Worm (Caenorhabditis elegans) whole organism, L3 larva: ENCODE measurements around the gene mct-4.

Source experiments
- ZK546.5 ChIP-seq: sonication (generic microtip); optimal IDR thresholded peaks from 2 replicates; lab custom pipeline; 2017; ENCODE audit warnings: missing biosample characterization, missing genetic modification characterization
- aly-2 ChIP-seq: fragments of 150-350 bp; optimal IDR thresholded peaks from 2 replicates; lab custom pipeline; 2014; ENCODE audit warnings: missing biosample characterization, missing genetic modification characterization
- ama-1 ChIP-seq: fragments of 150-350 bp; optimal IDR thresholded peaks from 2 replicates; lab custom pipeline; 2018
- ceh-9 ChIP-seq: sonication (generic microtip); optimal IDR thresholded peaks from 2 replicates; lab custom pipeline; 2018; ENCODE audit warnings: missing biosample characterization, missing genetic modification characterization
- daf-12 ChIP-seq: fragments of 150-350 bp; optimal IDR thresholded peaks from 2 replicates; lab custom pipeline; 2014; ENCODE audit warnings: missing biosample characterization, missing genetic modification reagents, missing genetic modification characterization
- elt-2 ChIP-seq: sonication (generic microtip); optimal IDR thresholded peaks from 2 replicates; lab custom pipeline; 2016; ENCODE audit warnings: missing genetic modification reagents, mild to moderate bottlenecking, missing genetic modification characterization, missing compliant biosample characterization
- elt-3 ChIP-seq, 3 experiments: fragments of 150-350 bp in 1 of 3; sonication (generic microtip) in 2 of 3; optimal IDR thresholded peaks; 2 replicates in 2 of 3; 4 replicates in 1 of 3; lab custom pipeline; 2014 to 2017; ENCODE audit warnings: missing biosample characterization in 3 of 3, missing genetic modification characterization in 3 of 3
- eor-1 ChIP-seq, 2 experiments: fragments of 150-350 bp; optimal IDR thresholded peaks; 2 replicates each; lab custom pipeline; 2014 to 2018; ENCODE audit warnings: missing biosample characterization in 2 of 2, missing genetic modification characterization in 2 of 2
- fkh-10 ChIP-seq: sonication (generic microtip); optimal IDR thresholded peaks from 2 replicates; lab custom pipeline; 2017; ENCODE audit warnings: missing biosample characterization, missing genetic modification reagents, missing genetic modification characterization
- fos-1 ChIP-seq: fragments of 150-350 bp; optimal IDR thresholded peaks from 2 replicates; lab custom pipeline; 2014; ENCODE audit warnings: missing biosample characterization, missing genetic modification characterization
- hmg-11 ChIP-seq: sonication (generic microtip); optimal IDR thresholded peaks from 2 replicates; lab custom pipeline; 2016; ENCODE audit warnings: missing genetic modification characterization, missing compliant biosample characterization
- jun-1 ChIP-seq: fragments of 150-350 bp; optimal IDR thresholded peaks from 2 replicates; lab custom pipeline; 2014; ENCODE audit warnings: missing biosample characterization, missing genetic modification reagents, missing genetic modification characterization
- lin-15B ChIP-seq: fragments of 150-350 bp; optimal IDR thresholded peaks from 2 replicates; lab custom pipeline; 2014; ENCODE audit warnings: missing biosample characterization, missing genetic modification characterization
- lin-39 ChIP-seq: fragments of 150-350 bp; optimal IDR thresholded peaks from 2 replicates; lab custom pipeline; 2018; ENCODE audit warnings: missing biosample characterization, missing genetic modification reagents, missing genetic modification characterization
- nfya-1 ChIP-seq: sonication (generic microtip); optimal IDR thresholded peaks from 2 replicates; lab custom pipeline; 2017; ENCODE audit warnings: missing genetic modification characterization, mild to moderate bottlenecking, missing compliant biosample characterization, antibody characterized with exemption, moderate library complexity; ENCODE audit not compliant: insufficient read depth
- nhr-11 ChIP-seq: fragments of 150-350 bp; optimal IDR thresholded peaks from 2 replicates; lab custom pipeline; 2014; ENCODE audit warnings: missing biosample characterization, missing genetic modification characterization
- nhr-12 ChIP-seq: fragments of 150-350 bp; optimal IDR thresholded peaks from 2 replicates; lab custom pipeline; 2014; ENCODE audit warnings: missing biosample characterization, missing genetic modification characterization
- nhr-23 ChIP-seq: fragments of 150-350 bp; optimal IDR thresholded peaks from 2 replicates; lab custom pipeline; 2014; ENCODE audit warnings: missing biosample characterization, missing genetic modification reagents, missing genetic modification characterization
- nhr-25 ChIP-seq: sonication (generic microtip); optimal IDR thresholded peaks from 2 replicates; lab custom pipeline; 2017; ENCODE audit warnings: missing biosample characterization, missing genetic modification characterization
- nhr-77 ChIP-seq: fragments of 150-350 bp; optimal IDR thresholded peaks from 2 replicates; lab custom pipeline; 2014; ENCODE audit warnings: missing biosample characterization, missing genetic modification characterization
- pha-4 ChIP-seq: fragments of 150-350 bp; optimal IDR thresholded peaks from 2 replicates; lab custom pipeline; 2014; ENCODE audit warnings: missing biosample characterization, missing genetic modification reagents, missing genetic modification characterization
- pqm-1 ChIP-seq: fragments of 150-350 bp; optimal IDR thresholded peaks from 2 replicates; lab custom pipeline; 2017; ENCODE audit warnings: missing biosample characterization, missing genetic modification characterization, inconsistent platforms
- snpc-4 ChIP-seq: fragments of 150-350 bp; optimal IDR thresholded peaks from 2 replicates; lab custom pipeline; 2014; ENCODE audit warnings: missing biosample characterization, missing genetic modification characterization
- tbx-2 ChIP-seq: sonication (generic microtip); optimal IDR thresholded peaks from 2 replicates; lab custom pipeline; 2016; ENCODE audit warnings: mild to moderate bottlenecking, missing genetic modification characterization, missing compliant biosample characterization
- unc-62 ChIP-seq: fragments of 150-350 bp; sonication (generic microtip); optimal IDR thresholded peaks from 4 replicates; lab custom pipeline; 2014; ENCODE audit warnings: missing biosample characterization, missing genetic modification reagents, missing genetic modification characterization
- zag-1 ChIP-seq: fragments of 150-350 bp; optimal IDR thresholded peaks from 2 replicates; lab custom pipeline; 2014; ENCODE audit warnings: missing biosample characterization, missing genetic modification characterization
- ztf-11 ChIP-seq: fragments of 150-350 bp; optimal IDR thresholded peaks from 2 replicates; lab custom pipeline; 2014; ENCODE audit warnings: missing biosample characterization, missing genetic modification characterization
- ztf-4 ChIP-seq: fragments of 150-350 bp; optimal IDR thresholded peaks from 2 replicates; lab custom pipeline; 2014; ENCODE audit warnings: missing biosample characterization, missing genetic modification characterization

The mct-4 gene

ce11 chrX:4893623-4894105 lies 35.9 kb downstream of the mct-4 start, which contains the start of gene T07F12.1 (continued):
- no peak for TF ChIP-seq aly-2 (tag; lab: Kevin White, UChicago)
- TF ChIP-seq nhr-23 (tag; lab: Kevin White, UChicago), result peak; percentile 43

ce11 chrX:4890159-4890558 lies 39.4 kb downstream of the mct-4 start, which contains the start of gene T07F12.2:
Gene T07F12.2, plus strand, starts transcription at chrX:4890245.
- no peak for TF ChIP-seq zag-1 (tag; lab: Kevin White, UChicago)
- peak; percentile 44 for TF ChIP-seq nfya-1
- TF ChIP-seq lin-39 (tag; lab: Kevin White, UChicago), result peak; percentile 39
- no peak for TF ChIP-seq ZK546.5 (tag; lab: Kevin White, UChicago)
- TF ChIP-seq elt-3 (tag; optimal IDR thresholded peaks at IDR 0.05; lab: Kevin White, UChicago), result no peak
- TF ChIP-seq snpc-4 (tag; lab: Kevin White, UChicago), result no peak
- no peak for TF ChIP-seq daf-12 (tag; lab: Kevin White, UChicago)
- peak; percentile 53 for TF ChIP-seq nhr-25 (tag; lab: Kevin White, UChicago)
- TF ChIP-seq aly-2 (tag; lab: Kevin White, UChicago), result no peak
- TF ChIP-seq tbx-2 (tag; lab: Kevin White, UChicago), result peak; percentile 3
- peak; percentile 17 for TF ChIP-seq elt-2 (tag; lab: Kevin White, UChicago)
- no peak for TF ChIP-seq nhr-12
- peak; percentile 65 for TF ChIP-seq hmg-11 (tag; lab: Kevin White, UChicago)
- peak; percentile 41 for TF ChIP-seq pha-4
- TF ChIP-seq ama-1 (lab: Kevin White, UChicago), result peak; percentile 20

ce11 chrX:4885651-4886050 lies 43.9 kb downstream of the mct-4 start, which contains the start of gene arrd-23:
Gene arrd-23, plus strand, starts transcription at chrX:4885951.
- TF ChIP-seq nhr-77 (no peak), tbx-2 (tag; lab: Kevin White, UChicago) (no peak), nhr-23 (tag; lab: Kevin White, UChicago) (no peak), fkh-10 (GFP tag; lab: Kevin White, UChicago) (no peak), zag-1 (tag; lab: Kevin White, UChicago) (no peak), hmg-11 (tag; lab: Kevin White, UChicago) (no peak), fos-1 (tag; lab: Kevin White, UChicago) (no peak), nfya-1 (no peak), ceh-9 (tag; lab: Kevin White, UChicago) (no peak), ztf-4 (no peak), jun-1 (tag; lab: Kevin White, UChicago) (no peak), unc-62 (GFP tag; lab: Kevin White, UChicago) (no peak), ztf-11 (no peak), lin-15B (tag; lab: Kevin White, UChicago) (no peak)

- no peak for TF ChIP-seq nhr-11 (tag; lab: Kevin White, UChicago)
- TF ChIP-seq eor-1 (tag; optimal IDR thresholded peaks at IDR 0.05; lab: Kevin White, UChicago), result no peak
- no peak for TF ChIP-seq ztf-4
- no peak for TF ChIP-seq pqm-1 (tag; lab: Kevin White, UChicago)
- TF ChIP-seq unc-62 (GFP tag; lab: Kevin White, UChicago), result no peak
These were observed 48.2 kb downstream of the mct-4 start for ce11 chrX:4881310-4881709.

- no peak for TF ChIP-seq elt-3 (tag; optimal IDR thresholded peaks at IDR 0.05; lab: Kevin White, UChicago)
These were observed 49.6 kb downstream of the mct-4 start for ce11 chrX:4879998-4880397.

ce11 chrX:4876904-4877303 lies 52.7 kb downstream of the mct-4 start, which contains the start of gene tsp-14:
Gene tsp-14, minus strand, starts transcription at chrX:4876965.
- no peak for TF ChIP-seq nfya-1

ce11 chrX:4875296-4875695 lies 54.3 kb downstream of the mct-4 start:
- TF ChIP-seq snpc-4 (tag; lab: Kevin White, UChicago), result no peak
- TF ChIP-seq pqm-1 (tag; lab: Kevin White, UChicago), result no peak
- no peak for TF ChIP-seq hmg-11 (tag; lab: Kevin White, UChicago)
- TF ChIP-seq, all 47 proteins: peak for 0
